Worm (Caenorhabditis elegans) whole organism, late embryonic: ENCODE data around the gene ast-1.

Experiments used
- elt-2 ChIP-seq: sonication (generic microtip); optimal IDR thresholded peaks from 2 replicates; lab custom pipeline; 2016; ENCODE audit warnings: missing genetic modification reagents, missing genetic modification characterization, missing compliant biosample characterization
- fkh-10 ChIP-seq: fragments of 150-350 bp; optimal IDR thresholded peaks from 2 replicates; lab custom pipeline; 2014; ENCODE audit warnings: missing biosample characterization, missing genetic modification reagents, missing genetic modification characterization
- nfya-1 ChIP-seq: sonication (generic microtip); optimal IDR thresholded peaks from 2 replicates; lab custom pipeline; 2017; ENCODE audit warnings: missing genetic modification characterization, mild to moderate bottlenecking, missing compliant biosample characterization, antibody characterized with exemption, moderate library complexity
- unc-42 ChIP-seq: sonication (generic microtip); optimal IDR thresholded peaks from 2 replicates; lab custom pipeline; 2016; ENCODE audit warnings: missing genotype, missing genetic modification characterization, missing compliant biosample characterization
- unc-86 ChIP-seq: sonication (generic microtip); optimal IDR thresholded peaks from 2 replicates; lab custom pipeline; 2016; ENCODE audit warnings: missing genetic modification characterization, missing compliant biosample characterization

ce11 chrII:4098759-4099158 is 36.4 kb downstream of the ast-1 start:
- TF ChIP-seq unc-86, result no peak
- TF ChIP-seq fkh-10 (GFP tag; lab: Kevin White, UChicago), result no peak
- TF ChIP-seq unc-42 (tag; lab: Kevin White, UChicago), result no peak
- no peak for TF ChIP-seq elt-2 (tag; lab: Kevin White, UChicago)
- no peak for TF ChIP-seq nfya-1
